Fruit fly (Drosophila melanogaster) whole organism, embryonic: Measurements from ENCODE around the gene CG13766.

Source experiments
- Adf1 ChIP-seq: fragments of 200-800 bp; sonication (Bioruptor generic); IDR thresholded peaks from 2 replicates; pipeline ENCODE4 v1.3.6; 2022; ENCODE audit warnings: missing biosample characterization, missing genetic modification characterization
- CG10147 ChIP-seq: fragments of 200-800 bp; sonication (Bioruptor generic); optimal IDR thresholded peaks from 2 replicates; lab custom pipeline; 2019; ENCODE audit warnings: missing biosample characterization, mild to moderate bottlenecking, missing genetic modification characterization, moderate library complexity
- CG10274 ChIP-seq: fragments of 200-800 bp; sonication (Bioruptor generic); optimal IDR thresholded peaks from 3 replicates; lab custom pipeline; 2017; ENCODE audit warnings: missing biosample characterization, mild to moderate bottlenecking, missing genetic modification characterization
- CG11504 ChIP-seq: fragments of 200-800 bp; sonication (Bioruptor generic); optimal IDR thresholded peaks from 3 replicates; lab custom pipeline; 2019; ENCODE audit warnings: missing biosample characterization, mild to moderate bottlenecking, missing genetic modification characterization, moderate library complexity
- CG12769 ChIP-seq: fragments of 200-800 bp; sonication (Bioruptor generic); optimal IDR thresholded peaks from 2 replicates; lab custom pipeline; 2019; ENCODE audit warnings: missing biosample characterization, mild to moderate bottlenecking, missing genetic modification characterization, moderate library complexity
- CG13287 ChIP-seq: fragments of 200-800 bp; sonication (Bioruptor generic); IDR thresholded peaks from 2 replicates; pipeline ENCODE4 v1.3.6; 2022; ENCODE audit warnings: missing biosample characterization, missing genetic modification characterization; ENCODE audit not compliant: partially characterized antibody
- CG13624 ChIP-seq: fragments of 200-800 bp; sonication (Bioruptor generic); optimal IDR thresholded peaks from 2 replicates; lab custom pipeline; 2016; ENCODE audit warnings: missing biosample characterization, missing genetic modification characterization
- CG14965 ChIP-seq: fragments of 200-800 bp; sonication (Bioruptor generic); optimal IDR thresholded peaks from 2 replicates; lab custom pipeline; 2016; ENCODE audit warnings: missing biosample characterization, missing genetic modification characterization, borderline replicate concordance
- CG17612 ChIP-seq: fragments of 200-800 bp; sonication (Bioruptor generic); IDR thresholded peaks from 2 replicates; pipeline ENCODE4 v1.3.6; 2022; ENCODE audit warnings: missing biosample characterization, missing genetic modification characterization
- CG2875 ChIP-seq: fragments of 200-800 bp; sonication (Bioruptor generic); optimal IDR thresholded peaks from 2 replicates; lab custom pipeline; 2017; ENCODE audit warnings: missing biosample characterization, mild to moderate bottlenecking, missing genetic modification characterization, missing genetic modification reagents
- CG6272 ChIP-seq: fragments of 200-800 bp; sonication (Bioruptor generic); IDR thresholded peaks from 2 replicates; pipeline ENCODE4 v1.3.6; 2022; ENCODE audit warnings: missing biosample characterization, missing genetic modification characterization
- CG7786 ChIP-seq: fragments of 200-800 bp; sonication (Bioruptor generic); optimal IDR thresholded peaks from 2 replicates; lab custom pipeline; 2016; ENCODE audit warnings: missing biosample characterization, missing genetic modification characterization
- CG7963 ChIP-seq: fragments of 200-800 bp; sonication (Bioruptor generic); IDR thresholded peaks from 3 replicates; pipeline ENCODE4 v1.3.6; 2022; ENCODE audit warnings: missing biosample characterization, missing genetic modification characterization; ENCODE audit not compliant: partially characterized antibody
- CG8359 ChIP-seq: fragments of 200-800 bp; sonication (Bioruptor generic); optimal IDR thresholded peaks from 2 replicates; lab custom pipeline; 2017; ENCODE audit warnings: missing biosample characterization, mild to moderate bottlenecking, missing genetic modification characterization, borderline replicate concordance
- CG8924 ChIP-seq: fragments of 200-800 bp; optimal IDR thresholded peaks from 3 replicates; lab custom pipeline; 2019; ENCODE audit warnings: missing biosample characterization, mild to moderate bottlenecking, missing genetic modification characterization, moderate library complexity
- Dll ChIP-seq: fragments of 200-800 bp; sonication (Bioruptor generic); IDR thresholded peaks from 4 replicates; pipeline ENCODE4 v1.3.6; 2022; ENCODE audit warnings: missing biosample characterization, missing genetic modification characterization; ENCODE audit not compliant: partially characterized antibody
- Dp ChIP-seq: fragments of 200-800 bp; sonication (Bioruptor generic); optimal IDR thresholded peaks from 2 replicates; lab custom pipeline; 2018; ENCODE audit warnings: missing biosample characterization, mild to moderate bottlenecking, missing genetic modification characterization, moderate library complexity
- Dref ChIP-seq: fragments of 200-800 bp; sonication (Bioruptor generic); IDR thresholded peaks from 2 replicates; pipeline ENCODE4 v1.3.6; 2022; ENCODE audit warnings: missing biosample characterization, missing genetic modification characterization
- ERR ChIP-seq: fragments of 200-800 bp; sonication (Bioruptor generic); optimal IDR thresholded peaks from 2 replicates; lab custom pipeline; 2016; ENCODE audit warnings: missing biosample characterization, missing genetic modification characterization
- HmgZ ChIP-seq: fragments of 200-800 bp; sonication (Bioruptor generic); optimal IDR thresholded peaks from 2 replicates; lab custom pipeline; 2018; ENCODE audit warnings: missing biosample characterization, mild to moderate bottlenecking, missing genetic modification characterization
- Hmx ChIP-seq: fragments of 200-800 bp; sonication (Bioruptor generic); optimal IDR thresholded peaks from 2 replicates; lab custom pipeline; 2016; ENCODE audit warnings: missing biosample characterization, missing genetic modification characterization
- MBD-R2 ChIP-seq: fragments of 200-800 bp; sonication (Bioruptor generic); IDR thresholded peaks from 2 replicates; pipeline ENCODE4 v1.3.6; 2022; ENCODE audit warnings: missing biosample characterization, missing genetic modification characterization
- MESR4 ChIP-seq: fragments of 200-800 bp; sonication (Bioruptor generic); optimal IDR thresholded peaks from 2 replicates; lab custom pipeline; 2018; ENCODE audit warnings: missing biosample characterization, mild to moderate bottlenecking, missing genetic modification characterization, moderate library complexity
- Neu2 ChIP-seq: fragments of 200-800 bp; sonication (Bioruptor generic); optimal IDR thresholded peaks from 3 replicates; lab custom pipeline; 2016; ENCODE audit warnings: missing biosample characterization, missing genetic modification characterization, borderline replicate concordance
- Pdp1 ChIP-seq, 2 experiments: fragments of 200-800 bp; sonication (Bioruptor generic); optimal IDR thresholded peaks; 3 replicates each; lab custom pipeline; 2016; ENCODE audit warnings: missing biosample characterization in 2 of 2, missing genetic modification characterization in 2 of 2, mild to moderate bottlenecking in 1 of 2, moderate library complexity in 1 of 2
- Sox102F ChIP-seq: fragments of 200-800 bp; sonication (Bioruptor generic); optimal IDR thresholded peaks from 2 replicates; lab custom pipeline; 2018; ENCODE audit warnings: missing biosample characterization, mild to moderate bottlenecking, missing genetic modification characterization, moderate library complexity
- Vsx1 ChIP-seq: fragments of 200-800 bp; sonication (Bioruptor generic); optimal IDR thresholded peaks from 2 replicates; lab custom pipeline; 2017; ENCODE audit warnings: missing biosample characterization, mild to moderate bottlenecking, missing genetic modification characterization, missing genetic modification reagents
- aop ChIP-seq: fragments of 200-800 bp; sonication (Bioruptor generic); IDR thresholded peaks from 2 replicates; pipeline ENCODE4 v1.3.6; 2022; ENCODE audit warnings: missing biosample characterization, missing genetic modification characterization
- ap ChIP-seq: fragments of 200-800 bp; sonication (Bioruptor generic); IDR thresholded peaks from 2 replicates; pipeline ENCODE4 v1.3.6; 2022; ENCODE audit warnings: missing biosample characterization, missing genetic modification characterization
- bbx ChIP-seq: fragments of 200-800 bp; sonication (Bioruptor generic); IDR thresholded peaks from 2 replicates; pipeline ENCODE4 v1.3.6; 2022; ENCODE audit warnings: missing biosample characterization, missing genetic modification characterization; ENCODE audit not compliant: partially characterized antibody
- bigmax ChIP-seq: fragments of 200-800 bp; sonication (Bioruptor generic); optimal IDR thresholded peaks from 2 replicates; lab custom pipeline; 2018; ENCODE audit warnings: missing biosample characterization, mild to moderate bottlenecking, missing genetic modification characterization
- dan ChIP-seq: fragments of 200-800 bp; sonication (Bioruptor generic); IDR thresholded peaks from 2 replicates; pipeline ENCODE4 v1.3.6; 2022; ENCODE audit warnings: missing biosample characterization, missing genetic modification characterization
- dimm ChIP-seq: fragments of 200-800 bp; sonication (Bioruptor generic); IDR thresholded peaks from 2 replicates; pipeline ENCODE4 v1.3.6; 2022; ENCODE audit warnings: missing biosample characterization, missing genetic modification characterization
- fu2 ChIP-seq: fragments of 200-800 bp; sonication (Bioruptor generic); optimal IDR thresholded peaks from 2 replicates; lab custom pipeline; 2016; ENCODE audit warnings: missing biosample characterization, missing genetic modification characterization
- gem ChIP-seq: fragments of 200-800 bp; sonication (Bioruptor generic); optimal IDR thresholded peaks from 2 replicates; lab custom pipeline; 2019; ENCODE audit warnings: missing biosample characterization, mild to moderate bottlenecking, missing genetic modification characterization, moderate library complexity
- jing ChIP-seq: fragments of 200-800 bp; sonication (Bioruptor generic); optimal IDR thresholded peaks from 2 replicates; lab custom pipeline; 2018; ENCODE audit warnings: missing biosample characterization, mild to moderate bottlenecking, missing genetic modification characterization
- kay ChIP-seq: fragments of 200-800 bp; sonication (Bioruptor generic); optimal IDR thresholded peaks from 2 replicates; lab custom pipeline; 2016; ENCODE audit warnings: missing biosample characterization, missing genetic modification characterization
- kni ChIP-seq: fragments of 200-800 bp; sonication (Bioruptor generic); optimal IDR thresholded peaks from 3 replicates; lab custom pipeline; 2017; ENCODE audit warnings: mild to moderate bottlenecking, missing biosample characterization, missing genetic modification reagents, missing genetic modification characterization
- lmd ChIP-seq: fragments of 200-800 bp; sonication (Bioruptor generic); IDR thresholded peaks from 2 replicates; pipeline ENCODE4 v1.3.6; 2022; ENCODE audit warnings: missing biosample characterization, missing genetic modification characterization
- luna ChIP-seq: fragments of 200-800 bp; sonication (Bioruptor generic); optimal IDR thresholded peaks from 2 replicates; lab custom pipeline; 2016; ENCODE audit warnings: missing biosample characterization, missing genetic modification characterization
- nmo ChIP-seq: fragments of 200-800 bp; sonication (Bioruptor generic); optimal IDR thresholded peaks from 2 replicates; lab custom pipeline; 2018; ENCODE audit warnings: missing biosample characterization, mild to moderate bottlenecking, missing genetic modification characterization, moderate library complexity
- oc ChIP-seq: fragments of 200-800 bp; sonication (Bioruptor generic); optimal IDR thresholded peaks from 2 replicates; lab custom pipeline; 2018; ENCODE audit warnings: missing biosample characterization, mild to moderate bottlenecking, missing genetic modification characterization, moderate library complexity
- odd ChIP-seq: fragments of 200-800 bp; sonication (Bioruptor generic); optimal IDR thresholded peaks from 2 replicates; lab custom pipeline; 2017; ENCODE audit warnings: missing biosample characterization, mild to moderate bottlenecking, missing genetic modification characterization
- pnt ChIP-seq: fragments of 200-800 bp; sonication (Bioruptor generic); optimal IDR thresholded peaks from 3 replicates; lab custom pipeline; 2016; ENCODE audit warnings: missing biosample characterization, missing genetic modification characterization
- prd ChIP-seq, 3 experiments: fragments of >200 bp in 2 of 3; fragments of 200-800 bp in 1 of 3; sonication (Bioruptor generic) in 1 of 3; optimal IDR thresholded peaks in 2 of 3; IDR thresholded peaks in 1 of 3; 2 replicates in 2 of 3; 3 replicates in 1 of 3; pipeline versions ENCODE4 v1.3.6 to Lab custom; 2017 to 2022; ENCODE audit warnings: missing biosample characterization in 1 of 3, missing genetic modification characterization in 1 of 3
- slbo ChIP-seq: fragments of 200-800 bp; sonication (Bioruptor generic); IDR thresholded peaks from 2 replicates; pipeline ENCODE4 v1.3.6; 2022; ENCODE audit warnings: missing biosample characterization, missing genetic modification characterization

The CG13766 gene

DNA sequence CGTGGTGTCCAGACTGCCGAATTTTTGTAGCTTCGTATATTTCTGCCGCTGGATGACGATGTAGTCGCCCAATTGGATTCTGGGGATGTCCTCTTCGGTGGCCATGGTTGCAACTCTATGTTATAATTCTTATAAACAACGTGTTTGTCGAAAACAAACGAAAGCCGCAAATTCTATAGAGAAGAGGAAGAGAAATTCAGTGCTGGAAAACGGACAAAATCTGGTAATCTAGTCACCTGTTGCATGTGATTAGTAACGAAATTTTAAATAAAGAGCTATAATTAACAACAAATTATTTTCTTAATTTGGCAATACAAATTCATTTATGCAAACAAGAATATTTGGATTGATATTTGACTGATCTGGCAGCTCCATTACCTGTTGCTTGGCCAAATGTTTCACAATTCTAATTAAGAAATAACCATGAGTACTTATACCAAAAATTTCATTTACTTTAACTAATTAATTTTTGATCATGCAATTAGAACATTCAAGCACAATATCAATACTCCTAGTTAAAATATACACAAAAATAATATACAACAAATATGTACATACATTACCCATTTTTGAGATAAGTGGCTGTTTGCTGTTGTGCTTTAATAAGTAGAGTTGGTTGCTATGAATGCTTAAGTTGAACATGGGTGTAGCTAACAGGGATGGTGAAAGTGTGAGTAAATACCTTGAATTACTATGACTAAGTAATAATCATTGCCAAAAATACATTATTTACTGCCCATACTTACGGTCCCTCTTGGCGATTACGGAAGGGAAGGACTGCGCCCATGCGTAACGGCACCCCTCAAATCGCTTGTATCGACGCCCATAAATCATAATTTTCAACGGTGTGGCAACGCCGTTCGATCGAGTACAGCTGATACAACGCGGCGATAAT, 4.3 kb downstream of the CG13766 start, which contains the start of the genes Trmt6 and Ent2 (continued):
- peak; percentile 47 for TF ChIP-seq MESR4 (GFP tag; lab: Kevin White, UChicago)
- TF ChIP-seq oc (tag; lab: Kevin White, UChicago): peak; percentile 88
- peak; percentile 91 for TF ChIP-seq dimm (GFP tag; lab: Robert Waterston, UW)
- peak; percentile 96 for TF ChIP-seq ERR
- TF ChIP-seq dan (GFP tag; lab: Robert Waterston, UW): peak; percentile 92
- peak; percentile 98 for TF ChIP-seq CG7786 (GFP tag; lab: Kevin White, UChicago)
- TF ChIP-seq nmo (GFP tag; lab: Kevin White, UChicago): peak; percentile 95
- peak; percentile 97 for TF ChIP-seq fu2 (GFP tag; lab: Kevin White, UChicago)
- peak; percentile 96 for TF ChIP-seq MBD-R2 (GFP tag; lab: Robert Waterston, UW)
- TF ChIP-seq aop (GFP tag; lab: Robert Waterston, UW): peak; percentile 91
- TF ChIP-seq CG6272: peak; percentile 98
- TF ChIP-seq Dll (GFP tag; lab: Robert Waterston, UW): 0 out of 4 replicates have a peak, but pooled peaks have one; percentile 36
- TF ChIP-seq Vsx1 (GFP tag; lab: Kevin White, UChicago): peak; percentile 84
- TF ChIP-seq pnt (GFP tag; lab: Kevin White, UChicago): peak; percentile 97
- TF ChIP-seq CG13624: peak; percentile 96
- peak; percentile 97 for TF ChIP-seq HmgZ
- TF ChIP-seq CG7963 (GFP tag; lab: Robert Waterston, UW): no peak
- peak; percentile 85 for TF ChIP-seq CG2875
- peak; percentile 96 for TF ChIP-seq ap (GFP tag; lab: Robert Waterston, UW)
- peak; percentile 94 for TF ChIP-seq CG17612 (GFP tag; lab: Robert Waterston, UW)
- TF ChIP-seq Adf1: peak; percentile 77
- TF ChIP-seq kni: peak; percentile 78
- TF ChIP-seq Dp (GFP tag; lab: Kevin White, UChicago): no peak
- TF ChIP-seq CG12769: peak; percentile 98
- no peak; the same call in 1 of the 2 replicates for TF ChIP-seq CG13287
- TF ChIP-seq lmd (GFP tag; lab: Robert Waterston, UW): peak; percentile 99
- peak; percentile 95 for TF ChIP-seq gem
- peak; percentile 89 for TF ChIP-seq Hmx
- peak; percentile 93 for TF ChIP-seq CG11504 (tag; lab: Kevin White, UChicago)
- peak; percentile 87 for TF ChIP-seq kay (GFP tag; lab: Kevin White, UChicago)
- peak; percentile 99 for TF ChIP-seq slbo (GFP tag; lab: Robert Waterston, UW)
- TF ChIP-seq CG8924 (tag; lab: Kevin White, UChicago): peak; percentile 92
- peak; percentile 49 for TF ChIP-seq Dref
- TF ChIP-seq bigmax (GFP tag; lab: Kevin White, UChicago): peak; percentile 27
- peak; percentile 47 for TF ChIP-seq CG14965 (GFP tag; lab: Kevin White, UChicago)
- TF ChIP-seq Sox102F (GFP tag; lab: Kevin White, UChicago): peak; percentile 95
- 0 out of 2 replicates have a peak, but pooled peaks have one; percentile 32 for TF ChIP-seq bbx (GFP tag; lab: Robert Waterston, UW)
- peak; percentile 9 for TF ChIP-seq CG8359 (GFP tag; lab: Kevin White, UChicago)
- peak; percentile 96 to 97 for TF ChIP-seq Pdp1 (GFP tag; optimal IDR thresholded peaks at IDR 0.05; lab: Kevin White, UChicago)
- TF ChIP-seq odd (GFP tag; lab: Kevin White, UChicago): peak; percentile 86
- peak; percentile 92 for TF ChIP-seq luna
- no peak for TF ChIP-seq prd (optimal IDR thresholded peaks at IDR 0.05; lab: Kevin White, UChicago)
- TF ChIP-seq prd (GFP tag; IDR thresholded peaks at IDR 0.05; lab: Robert Waterston, UW): peak; percentile 99
- TF ChIP-seq jing: peak; percentile 93
- peak; percentile 85 for TF ChIP-seq CG10147
- TF ChIP-seq Neu2 (GFP tag; lab: Kevin White, UChicago): peak; percentile 91
- peak; percentile 87 for TF ChIP-seq CG10274 (GFP tag; lab: Kevin White, UChicago)
